Fruit fly (Drosophila melanogaster) Kc167 (cell line): ENCODE measurements around the gene Ifrd1.

Experiments
- Myc ChIP-seq: fragments of >200 bp; optimal IDR thresholded peaks from 2 replicates; lab custom pipeline; 2017; ENCODE audit warnings: missing external identifiers
- h ChIP-seq: fragments of >200 bp; optimal IDR thresholded peaks from 3 replicates; lab custom pipeline; 2018; ENCODE audit warnings: missing external identifiers

dm6 chr2L:2873729-2874127, 561 bp downstream of the Ifrd1 start:
- no peak for TF ChIP-seq Myc (lab: Kevin White, UChicago)
- TF ChIP-seq h: no peak
